Worm (Caenorhabditis elegans) whole organism, midembryonic: ENCODE measurements around the gene sek-5.

ENCODE experiments used
- T22C8.4 ChIP-seq: fragments of 200-800 bp; sonication (Bioruptor generic); IDR thresholded peaks from 2 replicates; pipeline ENCODE4 v1.3.6; 2022; ENCODE audit warnings: missing genetic modification characterization, missing compliant biosample characterization
- flt-1 ChIP-seq: fragments of 200-800 bp; sonication (Bioruptor generic); IDR thresholded peaks from 2 replicates; pipeline ENCODE4 v1.3.6; 2022; ENCODE audit warnings: missing genetic modification characterization, missing compliant biosample characterization
- klf-2 ChIP-seq: fragments of 200-800 bp; sonication (Bioruptor generic); conservative IDR thresholded peaks from 2 replicates; pipeline ENCODE4 v1.3.6; 2022; ENCODE audit warnings: missing genetic modification reagents, missing genetic modification characterization, missing compliant biosample characterization
- med-1 ChIP-seq: sonication (generic microtip); optimal IDR thresholded peaks from 2 replicates; lab custom pipeline; 2017; ENCODE audit warnings: missing genetic modification characterization, mild to moderate bottlenecking, missing compliant biosample characterization, antibody characterized with exemption, missing genetic modification reagents; ENCODE audit not compliant: insufficient read depth
- ref-1 ChIP-seq: fragments of 200-800 bp; sonication (Bioruptor generic); conservative IDR thresholded peaks from 2 replicates; pipeline ENCODE4 v1.3.6; 2022; ENCODE audit warnings: missing genetic modification reagents, missing genetic modification characterization, missing compliant biosample characterization
- tab-1 ChIP-seq: fragments of 200-800 bp; sonication (Bioruptor generic); IDR thresholded peaks from 2 replicates; pipeline ENCODE4 v1.3.6; 2022; ENCODE audit warnings: missing genetic modification characterization, missing compliant biosample characterization
- ztf-23 ChIP-seq: fragments of 200-800 bp; sonication (Bioruptor generic); IDR thresholded peaks from 2 replicates; pipeline ENCODE4 v1.3.6; 2022; ENCODE audit warnings: missing genetic modification reagents, missing genetic modification characterization, missing compliant biosample characterization
- ztf-29 ChIP-seq: fragments of 200-800 bp; sonication (Bioruptor generic); IDR thresholded peaks from 2 replicates; pipeline ENCODE4 v1.3.6; 2022; ENCODE audit warnings: missing genetic modification reagents, missing genetic modification characterization, missing compliant biosample characterization

DNA sequence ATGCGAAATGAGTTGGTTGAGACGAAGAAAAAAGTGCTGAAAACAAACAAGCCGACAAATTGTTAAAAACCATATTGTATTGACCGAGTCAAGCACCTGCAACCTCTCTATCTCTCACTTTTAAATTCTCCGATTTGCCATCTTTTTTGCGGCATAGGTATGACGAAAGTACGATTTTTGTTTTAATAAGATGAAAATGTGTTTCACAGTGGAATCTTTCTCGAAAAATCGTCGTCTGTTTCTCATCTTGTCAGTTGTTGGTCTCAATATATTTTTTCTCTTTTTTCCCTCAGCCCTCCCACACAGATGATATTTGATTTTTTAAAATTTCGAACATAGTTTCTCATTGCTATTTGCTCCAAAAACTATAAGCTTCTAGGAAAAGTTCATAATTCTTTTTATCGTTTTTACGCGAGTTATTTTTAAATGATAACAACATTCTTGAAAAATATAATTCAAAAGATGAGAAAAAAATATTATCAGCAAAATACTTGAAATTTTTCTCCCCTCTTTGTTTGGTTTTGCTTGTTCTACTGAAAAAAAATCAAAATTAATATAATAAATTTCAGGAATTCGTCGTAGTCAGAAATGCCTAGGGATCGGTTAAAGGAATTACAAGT lies 28.8 kb upstream of the sek-5 start, which contains the start of gene syx-3:
- TF ChIP-seq flt-1 (GFP tag; lab: Robert Waterston, UW) = no peak
- no peak for TF ChIP-seq ztf-23 (GFP tag; lab: Robert Waterston, UW)
- no peak for TF ChIP-seq klf-2
- TF ChIP-seq tab-1 (GFP tag; lab: Robert Waterston, UW) = no peak
- no peak for TF ChIP-seq ref-1 (GFP tag; lab: Robert Waterston, UW)
- no peak for TF ChIP-seq T22C8.4
- TF ChIP-seq ztf-29 (GFP tag; lab: Robert Waterston, UW) = no peak
- no peak for TF ChIP-seq med-1 (GFP tag; lab: Kevin White, UChicago)
